Worm (Caenorhabditis elegans): ENCODE measurements around the gene faah-5.

Gene faah-5

ce11 chrIII:11878751-11879150 lies 12.5 kb downstream of the faah-5 start, which contains the start of gene Y56A3A.6:
Gene Y56A3A.6, minus strand, starts transcription at chrIII:11878803.
- TF ChIP-seq M03D4.4 (tag; optimal IDR thresholded peaks at IDR 0.05) (no peak), zip-8 (tag; optimal IDR thresholded peaks at IDR 0.05) (no peak), blmp-1 (tag; optimal IDR thresholded peaks at IDR 0.05) (no peak), lin-13 (tag; optimal IDR thresholded peaks at IDR 0.05) (no peak), nhr-237 (tag; optimal IDR thresholded peaks at IDR 0.05) (no peak), bed-3 (GFP tag; optimal IDR thresholded peaks at IDR 0.05) (no peak), tbx-8 (GFP tag; optimal IDR thresholded peaks at IDR 0.05) (no peak), nhr-12 (tag; optimal IDR thresholded peaks at IDR 0.05) (no peak), ceh-43 (GFP tag; optimal IDR thresholded peaks at IDR 0.05) (no peak), mep-1 (tag; optimal IDR thresholded peaks at IDR 0.05) (no peak), ceh-83 (GFP tag; optimal IDR thresholded peaks at IDR 0.05) (no peak), nhr-2 (tag; optimal IDR thresholded peaks at IDR 0.05) (no peak), ces-1 (GFP tag; optimal IDR thresholded peaks at IDR 0.05) (no peak), lsy-2 (tag; optimal IDR thresholded peaks at IDR 0.05) (no peak), flh-1 (GFP tag; optimal IDR thresholded peaks at IDR 0.05) (no peak), ham-2 (GFP tag; optimal IDR thresholded peaks at IDR 0.05) (no peak), elt-1 (tag; optimal IDR thresholded peaks at IDR 0.05; ENCODE audit: borderline replicate concordance, insufficient read depth) (no peak), unc-39 (tag; optimal IDR thresholded peaks at IDR 0.05) (no peak)

DNA sequence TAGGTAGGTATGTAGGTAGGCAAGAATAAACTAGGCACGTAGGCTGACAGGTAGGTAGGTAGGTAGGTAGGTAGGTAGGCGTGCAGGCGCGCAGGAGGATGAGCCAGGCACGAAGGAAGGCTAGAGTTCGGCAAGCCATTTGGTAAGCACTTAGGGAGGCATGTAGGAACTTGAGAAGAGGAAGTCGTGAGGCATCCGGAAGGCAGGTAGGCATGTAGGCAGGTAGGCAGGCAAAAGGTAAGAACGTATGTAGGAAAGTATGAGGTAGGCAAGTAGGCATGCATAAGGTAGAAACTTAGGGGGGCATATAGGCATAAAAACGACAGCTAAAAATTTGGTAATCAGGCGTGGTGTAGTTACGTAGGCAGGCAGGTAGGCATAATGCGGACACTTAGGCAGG lies 15.1 kb downstream of the faah-5 start:
- TF ChIP-seq tbx-8 (GFP tag; optimal IDR thresholded peaks at IDR 0.05): no peak
- TF ChIP-seq sptf-1 (tag; optimal IDR thresholded peaks at IDR 0.05): peak; percentile 42

ce11 chrIII:11874242-11874641 lies 17.0 kb downstream of the faah-5 start:
- TF ChIP-seq drap-1 (GFP tag; optimal IDR thresholded peaks at IDR 0.05): no peak
- no peak for TF ChIP-seq mls-2 (tag; optimal IDR thresholded peaks at IDR 0.05)
- TF ChIP-seq mab-5 (tag; optimal IDR thresholded peaks at IDR 0.05): no peak
- TF ChIP-seq ceh-43 (GFP tag; optimal IDR thresholded peaks at IDR 0.05): no peak

ce11 chrIII:11871617-11872016 lies 19.6 kb downstream of the faah-5 start:
- TF ChIP-seq mep-1 (tag; optimal IDR thresholded peaks at IDR 0.05) (no peak), zip-8 (tag; optimal IDR thresholded peaks at IDR 0.05) (no peak), ham-2 (GFP tag; optimal IDR thresholded peaks at IDR 0.05) (no peak), unc-39 (tag; optimal IDR thresholded peaks at IDR 0.05) (no peak), snpc-4 (tag; optimal IDR thresholded peaks at IDR 0.05) (no peak), blmp-1 (tag; optimal IDR thresholded peaks at IDR 0.05) (no peak), tbx-8 (GFP tag; optimal IDR thresholded peaks at IDR 0.05) (no peak), M03D4.4 (tag; optimal IDR thresholded peaks at IDR 0.05) (no peak), mls-2 (tag; optimal IDR thresholded peaks at IDR 0.05) (no peak), flh-1 (GFP tag; optimal IDR thresholded peaks at IDR 0.05) (no peak), hlh-1 (tag; optimal IDR thresholded peaks at IDR 0.05) (no peak), nhr-2 (tag; optimal IDR thresholded peaks at IDR 0.05) (no peak), bed-3 (GFP tag; optimal IDR thresholded peaks at IDR 0.05) (no peak), nhr-28 (tag; optimal IDR thresholded peaks at IDR 0.05) (no peak), nhr-237 (tag; optimal IDR thresholded peaks at IDR 0.05) (no peak)

DNA sequence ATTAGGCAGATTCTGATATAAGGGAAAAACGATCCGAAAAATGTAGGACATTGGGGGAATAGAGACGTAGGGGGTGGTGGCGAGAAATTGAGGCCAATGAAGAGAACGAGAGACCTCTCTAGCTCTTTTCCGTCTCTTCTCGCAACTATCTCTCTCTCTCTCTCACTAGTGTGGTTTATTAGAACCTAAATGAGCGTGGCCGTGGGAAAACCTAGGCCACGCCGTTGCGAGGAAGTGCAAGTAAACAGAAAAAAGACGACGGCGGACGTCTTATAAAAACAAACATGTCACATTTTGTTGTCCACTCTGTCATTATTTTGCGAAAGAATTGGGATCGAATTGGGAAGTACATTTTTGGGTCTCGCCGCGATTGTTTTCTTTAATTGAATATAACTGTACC lies 21.2 kb downstream of the faah-5 start:
- TF ChIP-seq nhr-12 (tag; optimal IDR thresholded peaks at IDR 0.05) (no peak), sem-2 (GFP tag; optimal IDR thresholded peaks at IDR 0.05) (no peak), mep-1 (tag; optimal IDR thresholded peaks at IDR 0.05) (peak; percentile 28), lin-32 (GFP tag; optimal IDR thresholded peaks at IDR 0.05) (no peak), lsy-2 (tag; optimal IDR thresholded peaks at IDR 0.05) (peak; percentile 72), snpc-4 (tag; optimal IDR thresholded peaks at IDR 0.05) (no peak), mls-2 (tag; optimal IDR thresholded peaks at IDR 0.05) (peak; percentile 33), bed-3 (GFP tag; optimal IDR thresholded peaks at IDR 0.05) (no peak), cnd-1 (tag; optimal IDR thresholded peaks at IDR 0.05) (peak; percentile 42), nhr-237 (tag; optimal IDR thresholded peaks at IDR 0.05) (peak; percentile 75), unc-62 (GFP tag; optimal IDR thresholded peaks at IDR 0.05) (peak; percentile 34), nhr-2 (tag; optimal IDR thresholded peaks at IDR 0.05) (peak; percentile 3), lin-13 (tag; optimal IDR thresholded peaks at IDR 0.05) (peak; percentile 65), sptf-1 (tag; optimal IDR thresholded peaks at IDR 0.05) (peak; percentile 68), drap-1 (GFP tag; optimal IDR thresholded peaks at IDR 0.05) (peak; percentile 32), ces-1 (GFP tag; optimal IDR thresholded peaks at IDR 0.05) (peak; percentile 93), unc-120 (tag; optimal IDR thresholded peaks at IDR 0.05; ENCODE audit: poor library complexity, severe bottlenecking) (peak; percentile 88), pha-4 (tag; optimal IDR thresholded peaks at IDR 0.05) (peak; percentile 82)

Data from whole organism, mixed stage, embryonic.